Fruit fly (Drosophila melanogaster) whole organism, embryonic: Measurements from ENCODE around the gene CG10669.

Experiments
- B-H1 ChIP-seq: fragments of 200-800 bp; sonication (Bioruptor generic); IDR thresholded peaks from 3 replicates; pipeline ENCODE4 v1.3.6; 2022; ENCODE audit warnings: missing biosample characterization, missing genetic modification characterization
- CG10147 ChIP-seq: fragments of 200-800 bp; sonication (Bioruptor generic); optimal IDR thresholded peaks from 2 replicates; lab custom pipeline; 2019; ENCODE audit warnings: missing biosample characterization, mild to moderate bottlenecking, missing genetic modification characterization, moderate library complexity
- CG1024 ChIP-seq: fragments of 200-800 bp; sonication (Bioruptor generic); IDR thresholded peaks from 2 replicates; pipeline ENCODE4 v1.3.6; 2022; ENCODE audit warnings: missing biosample characterization, missing genetic modification characterization
- CG10366 ChIP-seq: fragments of 200-800 bp; sonication (Bioruptor generic); IDR thresholded peaks from 2 replicates; pipeline ENCODE4 v1.3.6; 2022; ENCODE audit warnings: missing biosample characterization, missing genetic modification characterization
- CG10543 ChIP-seq: fragments of 200-800 bp; sonication (Bioruptor generic); optimal IDR thresholded peaks from 3 replicates; lab custom pipeline; 2017; ENCODE audit warnings: missing biosample characterization, mild to moderate bottlenecking, missing genetic modification characterization, moderate library complexity
- CG10979 ChIP-seq: fragments of 200-800 bp; sonication (Bioruptor generic); optimal IDR thresholded peaks from 2 replicates; lab custom pipeline; 2018; ENCODE audit warnings: missing biosample characterization, mild to moderate bottlenecking, missing genetic modification characterization, moderate library complexity
- CG11093 ChIP-seq: fragments of 200-800 bp; sonication (Bioruptor generic); IDR thresholded peaks from 3 replicates; pipeline ENCODE4 v1.3.6; 2022; ENCODE audit warnings: missing biosample characterization, missing genetic modification characterization
- CG13287 ChIP-seq: fragments of 200-800 bp; sonication (Bioruptor generic); IDR thresholded peaks from 2 replicates; pipeline ENCODE4 v1.3.6; 2022; ENCODE audit warnings: missing biosample characterization, missing genetic modification characterization; ENCODE audit not compliant: partially characterized antibody
- CG15011 ChIP-seq: fragments of 200-800 bp; sonication (Bioruptor generic); optimal IDR thresholded peaks from 3 replicates; lab custom pipeline; 2018; ENCODE audit warnings: missing biosample characterization, mild to moderate bottlenecking, missing genetic modification characterization
- CG15514 ChIP-seq: fragments of 200-800 bp; sonication (Bioruptor generic); optimal IDR thresholded peaks from 3 replicates; lab custom pipeline; 2017; ENCODE audit warnings: missing biosample characterization, missing genetic modification characterization, mild to moderate bottlenecking, moderate library complexity, missing genetic modification reagents
- CG17328 ChIP-seq: fragments of 200-800 bp; sonication (Bioruptor generic); IDR thresholded peaks from 2 replicates; pipeline ENCODE4 v1.3.6; 2022; ENCODE audit warnings: missing biosample characterization, missing genetic modification characterization
- CG17568 ChIP-seq: fragments of 200-800 bp; sonication (Bioruptor generic); optimal IDR thresholded peaks from 2 replicates; lab custom pipeline; 2018; ENCODE audit warnings: missing biosample characterization, mild to moderate bottlenecking, missing genetic modification characterization, moderate library complexity
- CG18619 ChIP-seq: fragments of 200-800 bp; sonication (Bioruptor generic); optimal IDR thresholded peaks from 3 replicates; lab custom pipeline; 2017; ENCODE audit warnings: missing biosample characterization, mild to moderate bottlenecking, missing genetic modification characterization
- CG2202 ChIP-seq: fragments of 200-800 bp; sonication (Bioruptor generic); optimal IDR thresholded peaks from 2 replicates; lab custom pipeline; 2018; ENCODE audit warnings: missing biosample characterization, mild to moderate bottlenecking, missing genetic modification characterization
- CG30403 ChIP-seq: fragments of 200-800 bp; sonication (Bioruptor generic); optimal IDR thresholded peaks from 3 replicates; lab custom pipeline; 2016; ENCODE audit warnings: missing biosample characterization, missing genetic modification characterization
- CG31224 ChIP-seq: fragments of 200-800 bp; sonication (Bioruptor generic); IDR thresholded peaks from 2 replicates; pipeline ENCODE4 v1.3.6; 2022; ENCODE audit warnings: missing biosample characterization, missing genetic modification characterization
- CG31388 ChIP-seq: fragments of 200-800 bp; sonication (Bioruptor generic); optimal IDR thresholded peaks from 2 replicates; lab custom pipeline; 2016; ENCODE audit warnings: missing biosample characterization, missing genetic modification characterization
- CG31441 ChIP-seq: fragments of 200-800 bp; sonication (Bioruptor generic); IDR thresholded peaks from 2 replicates; pipeline ENCODE4 v1.3.6; 2022; ENCODE audit warnings: missing biosample characterization, missing genetic modification characterization
- CG3407 ChIP-seq: fragments of 200-800 bp; sonication (Bioruptor generic); optimal IDR thresholded peaks from 2 replicates; lab custom pipeline; 2018; ENCODE audit warnings: missing biosample characterization, mild to moderate bottlenecking, missing genetic modification characterization
- CG3838 ChIP-seq: fragments of 200-800 bp; sonication (Bioruptor generic); optimal IDR thresholded peaks from 3 replicates; lab custom pipeline; 2016; ENCODE audit warnings: missing biosample characterization, missing genetic modification characterization
- CG4360 ChIP-seq: fragments of 200-800 bp; sonication (Bioruptor generic); IDR thresholded peaks from 2 replicates; pipeline ENCODE4 v1.3.6; 2022; ENCODE audit warnings: missing biosample characterization, missing genetic modification characterization
- CG4854 ChIP-seq: fragments of 200-800 bp; sonication (Bioruptor generic); optimal IDR thresholded peaks from 2 replicates; lab custom pipeline; 2016; ENCODE audit warnings: missing biosample characterization, missing genetic modification characterization, inconsistent platforms
- CG6689 ChIP-seq: fragments of 200-800 bp; sonication (Bioruptor generic); IDR thresholded peaks from 2 replicates; pipeline ENCODE4 v1.3.6; 2022; ENCODE audit warnings: missing biosample characterization, missing genetic modification characterization
- CG7556 ChIP-seq: fragments of 200-800 bp; sonication (Bioruptor generic); optimal IDR thresholded peaks from 2 replicates; lab custom pipeline; 2017; ENCODE audit warnings: missing biosample characterization, mild to moderate bottlenecking, missing genetic modification characterization
- CG9609 ChIP-seq: fragments of 200-800 bp; sonication (Bioruptor generic); optimal IDR thresholded peaks from 3 replicates; lab custom pipeline; 2016; ENCODE audit warnings: missing biosample characterization, missing genetic modification characterization
- CkIIα-i1 ChIP-seq: fragments of 200-800 bp; sonication (Bioruptor generic); IDR thresholded peaks from 2 replicates; pipeline ENCODE4 v1.3.6; 2022; ENCODE audit warnings: missing biosample characterization, missing genetic modification characterization
- Dfd ChIP-seq, 2 experiments: fragments of >200 bp; optimal IDR thresholded peaks; 2 replicates each; lab custom pipeline; 2017; ENCODE audit warnings: missing biosample characterization in 2 of 2, missing genetic modification characterization in 2 of 2
- Doc2 ChIP-seq: fragments of 200-800 bp; sonication (Bioruptor generic); IDR thresholded peaks from 2 replicates; pipeline ENCODE4 v1.3.6; 2022; ENCODE audit warnings: missing biosample characterization, missing genetic modification characterization
- Fer3 ChIP-seq: fragments of 200-800 bp; sonication (Bioruptor generic); optimal IDR thresholded peaks from 2 replicates; lab custom pipeline; 2018; ENCODE audit warnings: missing biosample characterization, mild to moderate bottlenecking, missing genetic modification characterization, moderate library complexity
- Hey ChIP-seq: fragments of 200-800 bp; sonication (Bioruptor generic); optimal IDR thresholded peaks from 3 replicates; lab custom pipeline; 2018; ENCODE audit warnings: missing biosample characterization, mild to moderate bottlenecking, missing genetic modification characterization
- Hr78 ChIP-seq, 2 experiments: fragments of 200-800 bp in 1 of 2; fragments of >200 bp in 1 of 2; sonication (Bioruptor generic) in 1 of 2; optimal IDR thresholded peaks; 2 replicates each; lab custom pipeline; 2017 to 2019; ENCODE audit warnings: missing biosample characterization in 2 of 2, missing genetic modification characterization in 2 of 2, mild to moderate bottlenecking in 1 of 2, moderate library complexity in 1 of 2
- MBD-R2 ChIP-seq: fragments of 200-800 bp; sonication (Bioruptor generic); IDR thresholded peaks from 2 replicates; pipeline ENCODE4 v1.3.6; 2022; ENCODE audit warnings: missing biosample characterization, missing genetic modification characterization
- Pdp1 ChIP-seq, 2 experiments: fragments of 200-800 bp; sonication (Bioruptor generic); optimal IDR thresholded peaks; 3 replicates each; lab custom pipeline; 2016; ENCODE audit warnings: missing biosample characterization in 2 of 2, missing genetic modification characterization in 2 of 2, mild to moderate bottlenecking in 1 of 2, moderate library complexity in 1 of 2
- Trl ChIP-seq, 3 experiments: fragments of >200 bp in 2 of 3; fragments of 200-800 bp in 1 of 3; sonication (Bioruptor generic) in 1 of 3; optimal IDR thresholded peaks; 2 replicates in 1 of 3; 3 replicates in 2 of 3; lab custom pipeline; 2016 to 2017; ENCODE audit warnings: missing biosample characterization in 1 of 3, missing genetic modification characterization in 1 of 3
- ab ChIP-seq: fragments of 200-800 bp; sonication (Bioruptor generic); optimal IDR thresholded peaks from 2 replicates; lab custom pipeline; 2016; ENCODE audit warnings: missing biosample characterization, missing genetic modification characterization
- ac ChIP-seq: fragments of 200-800 bp; sonication (Bioruptor generic); optimal IDR thresholded peaks from 3 replicates; lab custom pipeline; 2017; ENCODE audit warnings: missing biosample characterization, mild to moderate bottlenecking, missing genetic modification characterization
- al ChIP-seq: fragments of 200-800 bp; sonication (Bioruptor generic); IDR thresholded peaks from 2 replicates; pipeline ENCODE4 v1.3.6; 2022; ENCODE audit warnings: missing biosample characterization, missing genetic modification characterization
- ase ChIP-seq: fragments of 200-800 bp; sonication (Bioruptor generic); IDR thresholded peaks from 3 replicates; pipeline ENCODE4 v1.3.6; 2022; ENCODE audit warnings: missing biosample characterization, missing genetic modification characterization
- ash1 ChIP-seq: fragments of 200-800 bp; sonication (Bioruptor generic); optimal IDR thresholded peaks from 2 replicates; lab custom pipeline; 2018; ENCODE audit warnings: missing biosample characterization, mild to moderate bottlenecking, missing genetic modification characterization
- bsh ChIP-seq, 2 experiments: fragments of 200-800 bp; sonication (Bioruptor generic); optimal IDR thresholded peaks; 2 replicates each; lab custom pipeline; 2017 to 2018; ENCODE audit warnings: mild to moderate bottlenecking in 2 of 2, missing biosample characterization in 2 of 2, missing genetic modification characterization in 2 of 2, moderate library complexity in 1 of 2
- dati ChIP-seq: fragments of 200-800 bp; sonication (Bioruptor generic); IDR thresholded peaks from 2 replicates; pipeline ENCODE4 v1.3.6; 2022; ENCODE audit warnings: missing biosample characterization, missing genetic modification characterization
- exex ChIP-seq: fragments of 200-800 bp; sonication (Bioruptor generic); optimal IDR thresholded peaks from 4 replicates; lab custom pipeline; 2018; ENCODE audit warnings: missing biosample characterization, mild to moderate bottlenecking, missing genetic modification characterization, moderate library complexity
- eyg ChIP-seq: fragments of 200-800 bp; sonication (Bioruptor generic); optimal IDR thresholded peaks from 3 replicates; lab custom pipeline; 2016; ENCODE audit warnings: missing biosample characterization, missing genetic modification characterization
- gem ChIP-seq: fragments of 200-800 bp; sonication (Bioruptor generic); optimal IDR thresholded peaks from 2 replicates; lab custom pipeline; 2019; ENCODE audit warnings: missing biosample characterization, mild to moderate bottlenecking, missing genetic modification characterization, moderate library complexity
- run ChIP-seq: fragments of 200-800 bp; sonication (Bioruptor generic); optimal IDR thresholded peaks from 3 replicates; lab custom pipeline; 2018; ENCODE audit warnings: missing biosample characterization, mild to moderate bottlenecking, missing genetic modification characterization
- seq ChIP-seq: fragments of 200-800 bp; sonication (Bioruptor generic); IDR thresholded peaks from 2 replicates; pipeline ENCODE4 v1.3.6; 2022; ENCODE audit warnings: missing biosample characterization, missing genetic modification characterization
- sqz ChIP-seq: fragments of 200-800 bp; sonication (Bioruptor generic); optimal IDR thresholded peaks from 3 replicates; lab custom pipeline; 2018; ENCODE audit warnings: missing biosample characterization, mild to moderate bottlenecking, missing genetic modification characterization
- sug ChIP-seq: fragments of 200-800 bp; optimal IDR thresholded peaks from 2 replicates; lab custom pipeline; 2019; ENCODE audit warnings: missing biosample characterization, mild to moderate bottlenecking, missing genetic modification characterization, moderate library complexity
- usp ChIP-seq: fragments of >200 bp; optimal IDR thresholded peaks from 2 replicates; lab custom pipeline; 2017; ENCODE audit warnings: missing biosample characterization, missing genetic modification characterization

Gene CG10669

DNA sequence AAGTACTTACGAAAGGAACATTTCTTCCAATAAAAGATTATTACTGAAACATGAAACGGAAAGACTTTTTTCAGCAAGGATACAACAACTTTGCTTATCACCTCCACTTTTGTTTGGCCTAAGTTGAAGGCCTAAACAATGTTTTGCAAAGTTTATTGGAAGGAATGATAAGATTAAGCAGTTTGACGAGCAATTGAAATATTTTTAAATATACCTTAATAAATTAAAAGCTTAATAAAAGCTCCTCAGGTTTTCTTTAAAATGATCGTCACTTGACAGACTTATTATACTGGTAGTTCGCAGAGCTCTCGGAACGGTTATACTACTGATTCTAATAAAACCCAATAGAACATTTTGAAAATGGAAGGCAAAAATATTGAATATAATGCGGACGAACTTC is 49.9 kb downstream of the CG10669 start, which contains the start of gene CG31104:
TSS of gene CG31104 (plus strand) at position 301 of the 400 bp plus-strand sequence.
- TF ChIP-seq CG10366 (GFP tag; lab: Robert Waterston, UW) = no peak
- no peak for TF ChIP-seq Dfd (GFP tag; optimal IDR thresholded peaks at IDR 0.05; lab: Kevin White, UChicago)
- TF ChIP-seq CG17568 = no peak
- TF ChIP-seq CG3407 = no peak
- peak; percentile 22 for TF ChIP-seq exex (tag; lab: Kevin White, UChicago)

DNA sequence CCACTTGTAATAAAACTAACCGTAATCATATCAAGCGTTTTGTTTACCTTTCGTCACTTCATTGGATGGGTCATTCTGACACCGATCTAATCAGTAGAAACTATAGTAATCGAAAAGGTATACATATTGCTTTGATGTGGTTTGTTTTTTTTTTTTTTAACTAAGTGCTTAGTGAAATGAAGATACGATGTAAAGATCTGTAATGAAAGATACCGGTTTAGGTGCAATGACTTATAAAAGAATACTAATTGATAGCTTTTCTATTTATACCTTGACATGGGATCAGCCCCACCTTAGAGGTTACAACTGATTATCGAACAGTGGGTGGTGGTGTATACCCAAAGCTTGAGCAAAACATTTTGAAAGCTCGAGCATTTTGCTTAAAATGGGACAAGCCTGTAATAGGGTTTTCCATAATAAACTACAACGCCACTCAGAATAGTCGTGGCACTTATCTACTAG is 51.8 kb downstream of the CG10669 start, which contains the start of gene CG31300:
TSS of gene CG31300 (plus strand) at position 412 of the 462 bp plus-strand sequence.
- TF ChIP-seq CG11093 (no peak), CG4360 (GFP tag; lab: Robert Waterston, UW) (no peak), Hr78 (GFP tag; optimal IDR thresholded peaks at IDR 0.05; lab: Kevin White, UChicago) (peak in 1 of 2 experiments; percentile 57), CG30403 (GFP tag; lab: Kevin White, UChicago) (no peak), B-H1 (GFP tag; lab: Robert Waterston, UW) (no peak), CG9609 (GFP tag; lab: Kevin White, UChicago) (no peak), CG1024 (GFP tag; lab: Robert Waterston, UW) (no peak), eyg (no peak), ase (GFP tag; lab: Robert Waterston, UW) (no peak), MBD-R2 (GFP tag; lab: Robert Waterston, UW) (no peak), ac (GFP tag; lab: Kevin White, UChicago) (no peak), CG10147 (GFP tag; lab: Kevin White, UChicago) (no peak), usp (GFP tag; lab: Kevin White, UChicago) (no peak), CG3838 (GFP tag; lab: Kevin White, UChicago) (no peak), CG17328 (GFP tag; lab: Robert Waterston, UW) (no peak), CG31388 (GFP tag; lab: Kevin White, UChicago) (no peak), CG31441 (GFP tag; lab: Robert Waterston, UW) (no peak), Hey (tag; lab: Kevin White, UChicago) (no peak), CG4854 (GFP tag; lab: Kevin White, UChicago) (no peak), Fer3 (tag; lab: Kevin White, UChicago) (no peak), sug (tag; lab: Kevin White, UChicago) (peak; percentile 18), seq (GFP tag; lab: Robert Waterston, UW) (no peak), bsh (GFP tag; optimal IDR thresholded peaks at IDR 0.05; lab: Kevin White, UChicago) (no peak), CG31224 (no peak), CkIIα-i1 (GFP tag; lab: Robert Waterston, UW) (no peak), CG18619 (GFP tag; lab: Kevin White, UChicago) (no peak), CG6689 (GFP tag; lab: Robert Waterston, UW) (no peak), gem (tag; lab: Kevin White, UChicago) (no peak), CG15514 (GFP tag; lab: Kevin White, UChicago) (no peak), dati (GFP tag; lab: Robert Waterston, UW) (no peak), CG7556 (GFP tag; lab: Kevin White, UChicago) (no peak), CG10543 (GFP tag; lab: Kevin White, UChicago) (no peak), Trl (optimal IDR thresholded peaks at IDR 0.05; lab: Kevin White, UChicago) (no peak), Trl (GFP tag; optimal IDR thresholded peaks at IDR 0.05; lab: Kevin White, UChicago) (no peak), exex (tag; lab: Kevin White, UChicago) (peak; percentile 37), ash1 (GFP tag; lab: Kevin White, UChicago) (no peak), CG10979 (no peak), run (tag; lab: Kevin White, UChicago) (peak; percentile 69), CG2202 (no peak), CG3407 (no peak), ab (GFP tag; lab: Kevin White, UChicago) (no peak), CG15011 (GFP tag; lab: Kevin White, UChicago) (no peak), Doc2 (GFP tag; lab: Robert Waterston, UW) (no peak), al (GFP tag; lab: Robert Waterston, UW) (no peak), Pdp1 (GFP tag; optimal IDR thresholded peaks at IDR 0.05; lab: Kevin White, UChicago) (peak in 1 of 2 experiments; percentile 59), CG13287 (GFP tag; lab: Robert Waterston, UW) (no peak), sqz (GFP tag; lab: Kevin White, UChicago) (no peak)
